Fruit fly (Drosophila melanogaster) whole organism, prepupa: ENCODE data around the gene CG8814.

Experiments used
- CG10631 ChIP-seq: fragments of 200-800 bp; sonication (Bioruptor generic); optimal IDR thresholded peaks from 2 replicates; lab custom pipeline; 2016; ENCODE audit warnings: missing biosample characterization, missing genetic modification characterization
- CG10669 ChIP-seq: fragments of 200-800 bp; sonication (Bioruptor generic); optimal IDR thresholded peaks from 3 replicates; lab custom pipeline; 2018; ENCODE audit warnings: missing biosample characterization, mild to moderate bottlenecking, missing genetic modification characterization, moderate library complexity
- CG11762 ChIP-seq: fragments of 200-800 bp; sonication (Bioruptor generic); optimal IDR thresholded peaks from 3 replicates; lab custom pipeline; 2016; ENCODE audit warnings: missing biosample characterization, missing genetic modification characterization; ENCODE audit not compliant: insufficient read depth
- CG11902 ChIP-seq: fragments of 200-800 bp; sonication (Bioruptor generic); optimal IDR thresholded peaks from 3 replicates; lab custom pipeline; 2016; ENCODE audit warnings: missing biosample characterization, missing genetic modification characterization
- CG15336 ChIP-seq: fragments of 200-800 bp; sonication (Bioruptor generic); IDR thresholded peaks from 2 replicates; pipeline ENCODE4 v1.3.6; 2022; ENCODE audit warnings: missing biosample characterization, missing genetic modification characterization
- CG1621 ChIP-seq: fragments of 200-800 bp; sonication (Bioruptor generic); optimal IDR thresholded peaks from 3 replicates; lab custom pipeline; 2018; ENCODE audit warnings: missing biosample characterization, mild to moderate bottlenecking, missing genetic modification characterization
- CG16779 ChIP-seq: fragments of 200-800 bp; sonication (Bioruptor generic); optimal IDR thresholded peaks from 3 replicates; lab custom pipeline; 2017; ENCODE audit warnings: missing biosample characterization, mild to moderate bottlenecking, missing genetic modification characterization
- CG3032 ChIP-seq: fragments of 200-800 bp; optimal IDR thresholded peaks from 2 replicates; lab custom pipeline; 2019; ENCODE audit warnings: missing biosample characterization, mild to moderate bottlenecking, missing genetic modification characterization, moderate library complexity
- CG31627 ChIP-seq: fragments of 200-800 bp; sonication (Bioruptor generic); optimal IDR thresholded peaks from 3 replicates; lab custom pipeline; 2016; ENCODE audit warnings: missing biosample characterization, missing genetic modification characterization
- CG32006 ChIP-seq: fragments of 200-800 bp; sonication (Bioruptor generic); optimal IDR thresholded peaks from 3 replicates; lab custom pipeline; 2017; ENCODE audit warnings: missing biosample characterization, mild to moderate bottlenecking, missing genetic modification characterization
- CG34406 ChIP-seq: fragments of 200-800 bp; sonication (Bioruptor generic); optimal IDR thresholded peaks from 3 replicates; lab custom pipeline; 2016; ENCODE audit warnings: missing biosample characterization, missing genetic modification characterization
- CG3919 ChIP-seq: fragments of 200-800 bp; sonication (Bioruptor generic); optimal IDR thresholded peaks from 3 replicates; lab custom pipeline; 2016; ENCODE audit warnings: missing biosample characterization, missing genetic modification characterization
- CG6163 ChIP-seq: fragments of 200-800 bp; sonication (Bioruptor generic); IDR thresholded peaks from 3 replicates; pipeline ENCODE4 v1.3.6; 2022; ENCODE audit warnings: missing biosample characterization, missing genetic modification characterization
- CG6792 ChIP-seq: fragments of 200-800 bp; sonication (Bioruptor generic); optimal IDR thresholded peaks from 3 replicates; lab custom pipeline; 2016; ENCODE audit warnings: missing biosample characterization, missing genetic modification characterization
- CG6808 ChIP-seq: fragments of 200-800 bp; sonication (Bioruptor generic); optimal IDR thresholded peaks from 3 replicates; lab custom pipeline; 2017; ENCODE audit warnings: missing biosample characterization, missing genetic modification characterization, mild to moderate bottlenecking, moderate library complexity, missing genetic modification reagents
- CG6854 ChIP-seq: fragments of 200-800 bp; sonication (Bioruptor generic); optimal IDR thresholded peaks from 2 replicates; lab custom pipeline; 2017; ENCODE audit warnings: missing biosample characterization, mild to moderate bottlenecking, missing genetic modification characterization
- CG7368 ChIP-seq: fragments of 200-800 bp; sonication (Bioruptor generic); optimal IDR thresholded peaks from 3 replicates; lab custom pipeline; 2016; ENCODE audit warnings: missing biosample characterization, missing genetic modification characterization
- CG8119 ChIP-seq: fragments of 200-800 bp; sonication (Bioruptor generic); IDR thresholded peaks from 3 replicates; pipeline ENCODE4 v1.3.6; 2022; ENCODE audit warnings: missing biosample characterization, missing genetic modification characterization
- CG8319 ChIP-seq: fragments of 200-800 bp; sonication (Bioruptor generic); optimal IDR thresholded peaks from 3 replicates; lab custom pipeline; 2016; ENCODE audit warnings: missing biosample characterization, missing genetic modification characterization
- CG8632 ChIP-seq: fragments of 200-800 bp; sonication (Bioruptor generic); optimal IDR thresholded peaks from 3 replicates; lab custom pipeline; 2016; ENCODE audit warnings: missing biosample characterization, missing genetic modification characterization
- CG9139 ChIP-seq: fragments of 200-800 bp; sonication (Bioruptor generic); optimal IDR thresholded peaks from 3 replicates; lab custom pipeline; 2017; ENCODE audit warnings: missing biosample characterization, mild to moderate bottlenecking, missing genetic modification characterization
- Eip78C ChIP-seq: fragments of 200-800 bp; sonication (Bioruptor generic); peaks from one replicate; lab custom pipeline; 2016; ENCODE audit warnings: missing biosample characterization, missing genetic modification characterization
- Eip93F ChIP-seq: fragments of 200-800 bp; sonication (Bioruptor generic); optimal IDR thresholded peaks from 2 replicates; lab custom pipeline; 2016; ENCODE audit warnings: missing biosample characterization, mild to moderate bottlenecking, missing genetic modification characterization
- Ets96B ChIP-seq: fragments of 200-800 bp; optimal IDR thresholded peaks from 2 replicates; lab custom pipeline; 2019; ENCODE audit warnings: missing biosample characterization, mild to moderate bottlenecking, missing genetic modification characterization, moderate library complexity
- Hr38 ChIP-seq: sonication (Bioruptor generic); optimal IDR thresholded peaks from 2 replicates; lab custom pipeline; 2016; ENCODE audit warnings: missing biosample characterization, missing genetic modification characterization
- Hr39 ChIP-seq: fragments of 200-800 bp; sonication (Bioruptor generic); optimal IDR thresholded peaks from 2 replicates; lab custom pipeline; 2016; ENCODE audit warnings: missing biosample characterization, missing genetic modification characterization
- Lpt ChIP-seq: fragments of 200-800 bp; sonication (Bioruptor generic); optimal IDR thresholded peaks from 3 replicates; lab custom pipeline; 2016; ENCODE audit warnings: missing biosample characterization, missing genetic modification characterization
- OdsH ChIP-seq: fragments of 200-800 bp; sonication (Bioruptor generic); optimal IDR thresholded peaks from 3 replicates; lab custom pipeline; 2016; ENCODE audit warnings: missing biosample characterization, missing genetic modification characterization
- Sox102F ChIP-seq: fragments of 200-800 bp; sonication (Bioruptor generic); optimal IDR thresholded peaks from 2 replicates; lab custom pipeline; 2016; ENCODE audit warnings: missing biosample characterization, mild to moderate bottlenecking, missing genetic modification characterization
- Sox14 ChIP-seq: fragments of 200-800 bp; sonication (Bioruptor generic); optimal IDR thresholded peaks from 3 replicates; lab custom pipeline; 2016; ENCODE audit warnings: missing biosample characterization, missing genetic modification characterization
- acj6 ChIP-seq: fragments of 200-800 bp; sonication (Bioruptor generic); optimal IDR thresholded peaks from 3 replicates; lab custom pipeline; 2016; ENCODE audit warnings: missing biosample characterization, missing genetic modification characterization
- cyc ChIP-seq: fragments of 200-800 bp; sonication (Bioruptor generic); optimal IDR thresholded peaks from 3 replicates; lab custom pipeline; 2016; ENCODE audit warnings: missing biosample characterization, missing genetic modification characterization
- dac ChIP-seq: fragments of 200-800 bp; sonication (Bioruptor generic); optimal IDR thresholded peaks from 2 replicates; lab custom pipeline; 2017; ENCODE audit warnings: missing biosample characterization, mild to moderate bottlenecking, missing genetic modification characterization
- dsx ChIP-seq: fragments of 200-800 bp; optimal IDR thresholded peaks from 3 replicates; lab custom pipeline; 2019; ENCODE audit warnings: missing biosample characterization, mild to moderate bottlenecking, missing genetic modification characterization, moderate library complexity; ENCODE audit not compliant: poor library complexity, severe bottlenecking
- fd59A ChIP-seq: fragments of 200-800 bp; sonication (Bioruptor generic); optimal IDR thresholded peaks from 2 replicates; lab custom pipeline; 2017; ENCODE audit warnings: missing biosample characterization, mild to moderate bottlenecking, missing genetic modification characterization, missing genetic modification reagents
- fd85E ChIP-seq: fragments of 200-800 bp; sonication (Bioruptor generic); optimal IDR thresholded peaks from 3 replicates; lab custom pipeline; 2016; ENCODE audit warnings: missing biosample characterization, missing genetic modification characterization
- fkh ChIP-seq: fragments of 200-800 bp; sonication (Bioruptor generic); optimal IDR thresholded peaks from 3 replicates; lab custom pipeline; 2017; ENCODE audit warnings: missing biosample characterization, mild to moderate bottlenecking, missing genetic modification characterization, moderate library complexity
- lz ChIP-seq: fragments of 200-800 bp; sonication (Bioruptor generic); optimal IDR thresholded peaks from 3 replicates; lab custom pipeline; 2016; ENCODE audit warnings: missing biosample characterization, missing genetic modification characterization
- net ChIP-seq: fragments of 200-800 bp; sonication (Bioruptor generic); optimal IDR thresholded peaks from 3 replicates; lab custom pipeline; 2016; ENCODE audit warnings: missing biosample characterization, missing genetic modification characterization
- pdm3 ChIP-seq: fragments of 200-800 bp; sonication (Bioruptor generic); optimal IDR thresholded peaks from 3 replicates; lab custom pipeline; 2016; ENCODE audit warnings: missing biosample characterization, missing genetic modification characterization
- salr ChIP-seq, 2 experiments: fragments of 200-800 bp; sonication (Bioruptor generic); optimal IDR thresholded peaks; 3 replicates each; lab custom pipeline; 2016 to 2018; ENCODE audit warnings: missing biosample characterization in 2 of 2, missing genetic modification characterization in 2 of 2, mild to moderate bottlenecking in 1 of 2
- spab ChIP-seq: fragments of 200-800 bp; sonication (Bioruptor generic); optimal IDR thresholded peaks from 2 replicates; lab custom pipeline; 2017; ENCODE audit warnings: missing biosample characterization, mild to moderate bottlenecking, missing genetic modification characterization, missing genetic modification reagents
- svp ChIP-seq: fragments of 200-800 bp; sonication (Bioruptor generic); peaks from one replicate; lab custom pipeline; 2016; ENCODE audit warnings: missing biosample characterization, missing genetic modification characterization
- vri ChIP-seq: fragments of 200-800 bp; sonication (Bioruptor generic); optimal IDR thresholded peaks from 3 replicates; lab custom pipeline; 2016; ENCODE audit warnings: missing biosample characterization, mild to moderate bottlenecking, missing genetic modification characterization

The CG8814 gene

DNA sequence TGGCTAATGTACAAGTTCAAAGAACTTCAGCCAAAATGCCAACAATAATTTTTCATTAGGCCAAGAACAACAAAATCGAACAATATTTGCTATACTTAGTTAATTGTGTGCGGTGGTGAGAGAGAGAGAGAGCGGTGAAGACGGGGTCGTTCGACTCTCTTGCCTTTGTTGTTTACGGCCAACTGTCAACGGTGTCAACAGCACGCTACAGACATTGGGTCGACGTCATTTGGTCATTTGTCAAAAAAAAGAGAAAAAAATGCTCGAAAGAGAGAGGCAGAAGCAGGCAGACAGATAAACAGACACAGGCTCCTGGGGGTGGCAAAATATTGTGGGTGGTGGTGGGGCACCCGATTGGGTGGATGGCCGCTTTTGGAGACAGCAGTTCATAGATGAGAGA lies 34.8 kb downstream of the CG8814 start:
- peak; percentile 12 for TF ChIP-seq vri (GFP tag; lab: Kevin White, UChicago)
- TF ChIP-seq fkh (GFP tag; lab: Kevin White, UChicago), result peak; percentile 71
- no peak for TF ChIP-seq CG10631 (GFP tag; lab: Kevin White, UChicago)
- peak; percentile 30 for TF ChIP-seq Eip78C (GFP tag; lab: Kevin White, UChicago)
- TF ChIP-seq, all 60 proteins: peak for 3

DNA sequence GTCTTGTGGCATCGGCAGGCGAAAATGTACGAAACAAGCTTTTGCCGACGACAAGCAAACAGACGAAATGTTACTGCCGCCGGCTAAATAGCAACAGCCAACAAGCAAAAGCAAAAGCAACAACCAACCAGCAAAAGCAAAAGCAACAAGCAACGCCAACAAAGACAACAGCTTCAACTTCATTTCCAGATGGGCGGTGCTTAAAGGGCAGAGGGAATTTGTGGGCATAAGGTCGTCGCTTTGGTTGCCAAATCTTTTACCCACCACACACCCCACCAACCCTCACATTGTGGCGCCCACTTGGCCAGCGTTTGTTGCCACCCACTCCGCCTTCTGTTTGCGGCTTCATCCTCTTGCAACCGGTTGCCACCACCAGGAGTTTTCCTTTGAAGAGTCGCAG lies 36.3 kb downstream of the CG8814 start:
- no peak for TF ChIP-seq vri (GFP tag; lab: Kevin White, UChicago)
- TF ChIP-seq CG16779 (tag; lab: Kevin White, UChicago), result no peak
- no peak for TF ChIP-seq salr (GFP tag; optimal IDR thresholded peaks at IDR 0.05; lab: Kevin White, UChicago)
- TF ChIP-seq Eip93F (GFP tag; lab: Kevin White, UChicago), result no peak
- no peak for TF ChIP-seq Sox102F
- TF ChIP-seq CG31627 (GFP tag; lab: Kevin White, UChicago), result no peak
- TF ChIP-seq, all 60 proteins: peak for 0

DNA sequence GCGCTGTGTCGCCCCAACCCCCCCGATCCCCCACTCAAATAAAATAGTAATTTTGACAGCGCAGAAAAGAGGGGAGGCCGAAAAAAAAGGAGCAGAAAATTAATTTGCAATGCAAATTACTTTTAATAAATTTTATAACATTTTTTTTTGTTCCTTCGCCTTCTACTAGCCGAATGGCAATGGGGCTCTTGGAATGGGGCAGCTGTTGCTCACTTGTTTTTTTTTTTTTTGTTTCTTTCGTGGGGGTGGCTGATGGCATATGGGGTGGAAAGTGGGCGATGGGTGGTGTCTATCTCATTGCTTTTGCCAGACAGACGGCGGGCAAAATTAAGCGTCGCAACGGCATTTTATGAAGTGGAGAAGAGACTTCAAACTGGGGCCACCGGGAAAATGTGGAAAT lies 46.0 kb downstream of the CG8814 start:
- TF ChIP-seq CG8119 (GFP tag; lab: Robert Waterston, UW), result no peak
- TF ChIP-seq CG3032 (tag; lab: Kevin White, UChicago), result no peak

DNA sequence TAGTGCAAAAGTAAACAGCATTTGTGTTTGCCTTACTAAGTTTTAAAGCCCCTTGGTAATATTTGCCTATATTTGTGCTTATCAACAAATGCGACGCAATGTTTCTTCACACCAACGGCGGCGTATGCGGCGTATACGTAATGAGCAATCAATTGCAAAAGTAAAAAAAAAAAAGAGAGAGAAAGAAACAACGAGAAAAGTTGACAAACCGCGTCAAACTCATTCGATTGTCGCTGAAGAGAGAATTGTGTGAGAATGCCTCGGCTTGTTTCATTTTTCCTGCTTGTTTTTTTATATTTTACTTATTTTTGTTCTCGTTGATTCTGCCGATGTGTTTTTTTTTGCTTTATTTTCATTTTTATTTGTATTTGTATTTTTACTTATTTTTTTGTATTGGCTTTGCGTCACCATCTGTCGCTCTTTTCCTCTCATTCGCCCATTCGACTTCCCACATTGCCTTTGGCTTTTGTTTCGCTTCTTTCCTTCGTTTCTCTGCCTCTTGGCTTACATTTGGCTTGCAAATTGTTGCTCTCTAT lies 49.6 kb downstream of the CG8814 start:
- TF ChIP-seq CG10669 (GFP tag; lab: Kevin White, UChicago) (peak; percentile 87), CG11762 (GFP tag; lab: Kevin White, UChicago) (peak; percentile 84), Hr39 (no peak), svp (GFP tag; lab: Kevin White, UChicago) (peak; percentile 84), CG32006 (peak; percentile 80), Ets96B (tag; lab: Kevin White, UChicago) (peak; percentile 88), fd59A (GFP tag; lab: Kevin White, UChicago) (peak; percentile 72), Sox14 (peak; percentile 78), Eip78C (GFP tag; lab: Kevin White, UChicago) (peak; percentile 91), CG10631 (GFP tag; lab: Kevin White, UChicago) (peak; percentile 67), fd85E (GFP tag; lab: Kevin White, UChicago) (peak; percentile 38), CG6163 (GFP tag; lab: Robert Waterston, UW) (peak; percentile 99), CG8632 (GFP tag; lab: Kevin White, UChicago) (peak; percentile 85), CG3032 (tag; lab: Kevin White, UChicago) (peak; percentile 84), vri (GFP tag; lab: Kevin White, UChicago) (peak; percentile 95), CG15336 (peak; percentile 98), Sox102F (peak; percentile 83), CG6808 (peak; percentile 98), CG3919 (GFP tag; lab: Kevin White, UChicago) (peak; percentile 72), CG7368 (GFP tag; lab: Kevin White, UChicago) (peak; percentile 75), dac (GFP tag; lab: Kevin White, UChicago) (peak; percentile 66), CG8119 (GFP tag; lab: Robert Waterston, UW) (peak; percentile 99), cyc (GFP tag; lab: Kevin White, UChicago) (peak; percentile 1), CG9139 (GFP tag; lab: Kevin White, UChicago) (peak; percentile 99), Hr38 (no peak), CG11902 (no peak), CG34406 (GFP tag; lab: Kevin White, UChicago) (peak; percentile 82), dsx (GFP tag; lab: Kevin White, UChicago) (peak; percentile 88), CG6792 (GFP tag; lab: Kevin White, UChicago) (peak; percentile 62), spab (GFP tag; lab: Kevin White, UChicago) (peak; percentile 97), Lpt (peak; percentile 93), acj6 (GFP tag; lab: Kevin White, UChicago) (peak; percentile 63), CG6854 (GFP tag; lab: Kevin White, UChicago) (peak; percentile 93), OdsH (GFP tag; lab: Kevin White, UChicago) (peak; percentile 78), CG1621 (tag; lab: Kevin White, UChicago) (peak; percentile 92), net (GFP tag; lab: Kevin White, UChicago) (peak; percentile 94), CG8319 (GFP tag; lab: Kevin White, UChicago) (peak; percentile 64), lz (GFP tag; lab: Kevin White, UChicago) (peak; percentile 26), pdm3 (GFP tag; lab: Kevin White, UChicago) (peak; percentile 80)
